Fruit fly (Drosophila melanogaster): ENCODE results near the gene ex.

The ex gene

dm6 chr2L:480638-481399 is 49.8 kb downstream of the ex start (continued):
- TF ChIP-seq Six4 (GFP tag; optimal IDR thresholded peaks at IDR 0.05), result peak; percentile 100
- TF ChIP-seq CG15514 (GFP tag; optimal IDR thresholded peaks at IDR 0.05), result peak; percentile 97
- peak; percentile 100 for TF ChIP-seq CG9609 (GFP tag; optimal IDR thresholded peaks at IDR 0.05)
- TF ChIP-seq unpg (GFP tag; optimal IDR thresholded peaks at IDR 0.05), result peak; percentile 100
- no peak for TF ChIP-seq bbx (GFP tag; IDR thresholded peaks at IDR 0.05; ENCODE audit: partially characterized antibody)
- TF ChIP-seq CG13424 (tag; optimal IDR thresholded peaks at IDR 0.05), result peak; percentile 100
- TF ChIP-seq lmd (GFP tag; IDR thresholded peaks at IDR 0.05), result no peak
- peak; percentile 96 for TF ChIP-seq Nf-YC (tag; optimal IDR thresholded peaks at IDR 0.05)
- TF ChIP-seq tna (GFP tag; IDR thresholded peaks at IDR 0.05; ENCODE audit: partially characterized antibody), result no peak
- TF ChIP-seq sna (GFP tag; IDR thresholded peaks at IDR 0.05; ENCODE audit: partially characterized antibody), result no peak
- TF ChIP-seq CG10147 (GFP tag; optimal IDR thresholded peaks at IDR 0.05), result peak; percentile 100
- TF ChIP-seq repo (GFP tag; optimal IDR thresholded peaks at IDR 0.05), result peak; percentile 100
- no peak for TF ChIP-seq CG10959 (GFP tag; IDR thresholded peaks at IDR 0.05)
- no peak for TF ChIP-seq CG1024 (GFP tag; IDR thresholded peaks at IDR 0.05)
- peak; percentile 100 for TF ChIP-seq ind (GFP tag; optimal IDR thresholded peaks at IDR 0.05)
- peak; percentile 98 for TF ChIP-seq CG6254 (GFP tag; optimal IDR thresholded peaks at IDR 0.05)
- peak; percentile 100 for TF ChIP-seq twi (tag; optimal IDR thresholded peaks at IDR 0.05)
- TF ChIP-seq ash1 (GFP tag; optimal IDR thresholded peaks at IDR 0.05), result peak; percentile 100
- peak; percentile 100 for TF ChIP-seq dmrt11E (tag; optimal IDR thresholded peaks at IDR 0.05)
- no peak for TF ChIP-seq unc-4 (GFP tag; IDR thresholded peaks at IDR 0.05; ENCODE audit: partially characterized antibody)
- TF ChIP-seq C15 (GFP tag; IDR thresholded peaks at IDR 0.05), result no peak
- peak; percentile 100 for TF ChIP-seq CG12104 (GFP tag; optimal IDR thresholded peaks at IDR 0.05)
- peak; percentile 100 for TF ChIP-seq CG16863 (GFP tag; optimal IDR thresholded peaks at IDR 0.05)
- peak; percentile 100 for TF ChIP-seq YL-1 (GFP tag; optimal IDR thresholded peaks at IDR 0.05)
- no peak for TF ChIP-seq pita (GFP tag; optimal IDR thresholded peaks at IDR 0.05)
- TF ChIP-seq CG10431 (GFP tag; optimal IDR thresholded peaks at IDR 0.05), result peak; percentile 99
- TF ChIP-seq Hmr (GFP tag; optimal IDR thresholded peaks at IDR 0.05), result peak; percentile 100
- peak; percentile 100 for TF ChIP-seq CG18619 (GFP tag; optimal IDR thresholded peaks at IDR 0.05)
- TF ChIP-seq HLHmδ (GFP tag; optimal IDR thresholded peaks at IDR 0.05), result peak; percentile 62
- TF ChIP-seq psq (GFP tag; optimal IDR thresholded peaks at IDR 0.05), result peak; percentile 100
- peak; percentile 100 for TF ChIP-seq ems (GFP tag; optimal IDR thresholded peaks at IDR 0.05)
- peak; percentile 98 for TF ChIP-seq Ets97D (GFP tag; optimal IDR thresholded peaks at IDR 0.05)
- TF ChIP-seq HLH3B (GFP tag; IDR thresholded peaks at IDR 0.05), result no peak
- no peak for TF ChIP-seq hth (optimal IDR thresholded peaks at IDR 0.05)
- TF ChIP-seq CG31365 (tag; optimal IDR thresholded peaks at IDR 0.05), result peak; percentile 97
- peak; percentile 100 for TF ChIP-seq slp2 (GFP tag; optimal IDR thresholded peaks at IDR 0.05)
- TF ChIP-seq Spps (tag; optimal IDR thresholded peaks at IDR 0.05), result peak; percentile 100
- TF ChIP-seq wor (GFP tag; IDR thresholded peaks at IDR 0.05), result no peak
- TF ChIP-seq croc (GFP tag; conservative IDR thresholded peaks at IDR 0.05), result peak; percentile 100
- TF ChIP-seq Doc3 (GFP tag; IDR thresholded peaks at IDR 0.05; ENCODE audit: partially characterized antibody), result no peak
- no peak for TF ChIP-seq MBD-R2 (GFP tag; IDR thresholded peaks at IDR 0.05)
- peak; percentile 100 for TF ChIP-seq CG6765 (GFP tag; optimal IDR thresholded peaks at IDR 0.05)
- peak; percentile 94 for TF ChIP-seq Nf-YB (GFP tag; optimal IDR thresholded peaks at IDR 0.05)
- TF ChIP-seq CG11456 (GFP tag; IDR thresholded peaks at IDR 0.05), result no peak
- peak; percentile 74 for TF ChIP-seq Lpt (GFP tag; optimal IDR thresholded peaks at IDR 0.05)
- TF ChIP-seq tap (tag; optimal IDR thresholded peaks at IDR 0.05), result peak; percentile 100
- TF ChIP-seq CG10462 (GFP tag; optimal IDR thresholded peaks at IDR 0.05), result peak; percentile 100
- peak; percentile 100 for TF ChIP-seq gcm (GFP tag; optimal IDR thresholded peaks at IDR 0.05)
- TF ChIP-seq her (GFP tag; optimal IDR thresholded peaks at IDR 0.05), result peak; percentile 99
